Worm (Caenorhabditis elegans) whole organism, L2 larva: Measurements from ENCODE around the gene cct-7.

Experiments used
- C34F6.9 ChIP-seq: fragments of 150-350 bp; optimal IDR thresholded peaks from 2 replicates; lab custom pipeline; 2014; ENCODE audit warnings: missing biosample characterization, missing genetic modification characterization
- F13H6.1 ChIP-seq: sonication (generic microtip); optimal IDR thresholded peaks from 2 replicates; lab custom pipeline; 2016; ENCODE audit warnings: missing genetic modification characterization, missing compliant biosample characterization
- R02D3.7 ChIP-seq: fragments of 150-350 bp; optimal IDR thresholded peaks from 2 replicates; lab custom pipeline; 2014; ENCODE audit warnings: missing biosample characterization, missing genetic modification characterization
- Y55F3AM.14 ChIP-seq: fragments of 200-800 bp; sonication (Bioruptor generic); optimal IDR thresholded peaks from 2 replicates; lab custom pipeline; 2018; ENCODE audit warnings: mild to moderate bottlenecking, missing genetic modification characterization, missing compliant biosample characterization
- ZK546.5 ChIP-seq: sonication (generic microtip); optimal IDR thresholded peaks from 2 replicates; lab custom pipeline; 2017; ENCODE audit warnings: missing biosample characterization, missing genetic modification characterization
- ama-1 ChIP-seq: fragments of 150-350 bp; optimal IDR thresholded peaks from 2 replicates; lab custom pipeline; 2018; ENCODE audit warnings: inconsistent platforms
- blmp-1 ChIP-seq: sonication (generic microtip); optimal IDR thresholded peaks from 2 replicates; lab custom pipeline; 2017; ENCODE audit warnings: missing genetic modification characterization, mild to moderate bottlenecking, missing compliant biosample characterization, antibody characterized with exemption, moderate library complexity; ENCODE audit not compliant: insufficient read depth
- ceh-16 ChIP-seq: fragments of 150-350 bp; optimal IDR thresholded peaks from 2 replicates; lab custom pipeline; 2014; ENCODE audit warnings: missing biosample characterization, missing genetic modification characterization
- crh-2 ChIP-seq: sonication (generic microtip); optimal IDR thresholded peaks from 2 replicates; lab custom pipeline; 2017; ENCODE audit warnings: missing biosample characterization, missing genetic modification characterization
- dmd-4 ChIP-seq: sonication (generic microtip); optimal IDR thresholded peaks from 2 replicates; lab custom pipeline; 2017; ENCODE audit warnings: missing biosample characterization, missing genetic modification characterization
- egl-27 ChIP-seq: sonication (generic microtip); optimal IDR thresholded peaks from 3 replicates; lab custom pipeline; 2017; ENCODE audit warnings: missing biosample characterization, missing genetic modification reagents, missing genetic modification characterization
- elt-1 ChIP-seq: fragments of 150-350 bp; optimal IDR thresholded peaks from 2 replicates; lab custom pipeline; 2014; ENCODE audit warnings: missing biosample characterization, missing genetic modification characterization
- elt-3 ChIP-seq: sonication (generic microtip); optimal IDR thresholded peaks from 2 replicates; lab custom pipeline; 2017; ENCODE audit warnings: missing biosample characterization, missing genetic modification characterization
- gmeb-1 ChIP-seq: fragments of 150-350 bp; optimal IDR thresholded peaks from 2 replicates; lab custom pipeline; 2014; ENCODE audit warnings: missing biosample characterization, missing genetic modification characterization
- lin-11 ChIP-seq: fragments of 150-350 bp; sonication (generic microtip); optimal IDR thresholded peaks from 2 replicates; lab custom pipeline; 2014; ENCODE audit warnings: missing biosample characterization, missing genetic modification characterization, inconsistent platforms, mixed read lengths
- lin-13 ChIP-seq: fragments of 150-350 bp; optimal IDR thresholded peaks from 2 replicates; lab custom pipeline; 2014; ENCODE audit warnings: missing biosample characterization, missing genetic modification reagents, missing genetic modification characterization
- lin-39 ChIP-seq: fragments of 150-350 bp; optimal IDR thresholded peaks from 2 replicates; lab custom pipeline; 2014; ENCODE audit warnings: missing biosample characterization, missing genetic modification reagents, missing genetic modification characterization
- lsy-2 ChIP-seq, 2 experiments: fragments of 150-350 bp in 1 of 2; sonication (generic microtip) in 1 of 2; optimal IDR thresholded peaks; 2 replicates each; lab custom pipeline; 2014 to 2017; ENCODE audit warnings: missing biosample characterization in 2 of 2, missing genetic modification characterization in 2 of 2
- mab-5 ChIP-seq: fragments of 150-350 bp; optimal IDR thresholded peaks from 2 replicates; lab custom pipeline; 2014; ENCODE audit warnings: missing biosample characterization, missing genetic modification characterization
- mbf-1 ChIP-seq: sonication (generic microtip); optimal IDR thresholded peaks from 2 replicates; lab custom pipeline; 2017; ENCODE audit warnings: missing biosample characterization, missing genetic modification characterization
- mdl-1 ChIP-seq, 2 experiments: fragments of 150-350 bp in 1 of 2; sonication (generic microtip) in 1 of 2; optimal IDR thresholded peaks; 2 replicates each; lab custom pipeline; 2017; ENCODE audit warnings: missing biosample characterization in 2 of 2, missing genetic modification characterization in 2 of 2
- nhr-10 ChIP-seq: sonication (generic microtip); optimal IDR thresholded peaks from 2 replicates; lab custom pipeline; 2017; ENCODE audit warnings: missing biosample characterization, missing genetic modification characterization
- nhr-11 ChIP-seq: fragments of 150-350 bp; optimal IDR thresholded peaks from 2 replicates; lab custom pipeline; 2014; ENCODE audit warnings: missing biosample characterization, missing genetic modification characterization
- nhr-12 ChIP-seq: fragments of 150-350 bp; optimal IDR thresholded peaks from 2 replicates; lab custom pipeline; 2014; ENCODE audit warnings: missing biosample characterization, missing genetic modification characterization
- nhr-129 ChIP-seq: fragments of 150-350 bp; optimal IDR thresholded peaks from 2 replicates; lab custom pipeline; 2014; ENCODE audit warnings: missing biosample characterization, missing genetic modification characterization
- nhr-21 ChIP-seq: fragments of 150-350 bp; optimal IDR thresholded peaks from 2 replicates; lab custom pipeline; 2014; ENCODE audit warnings: missing biosample characterization, missing genetic modification characterization
- nhr-23 ChIP-seq: fragments of 150-350 bp; optimal IDR thresholded peaks from 2 replicates; lab custom pipeline; 2014; ENCODE audit warnings: missing biosample characterization, missing genetic modification reagents, missing genetic modification characterization
- nhr-237 ChIP-seq: fragments of 150-350 bp; optimal IDR thresholded peaks from 2 replicates; lab custom pipeline; 2014; ENCODE audit warnings: missing biosample characterization, missing genetic modification characterization
- nhr-25 ChIP-seq: fragments of 150-350 bp; sonication (generic microtip); optimal IDR thresholded peaks from 3 replicates; lab custom pipeline; 2014; ENCODE audit warnings: missing biosample characterization, missing genetic modification characterization
- nhr-6 ChIP-seq: fragments of 150-350 bp; optimal IDR thresholded peaks from 2 replicates; lab custom pipeline; 2014; ENCODE audit warnings: missing biosample characterization, missing genetic modification characterization
- nhr-77 ChIP-seq: fragments of 150-350 bp; optimal IDR thresholded peaks from 2 replicates; lab custom pipeline; 2014; ENCODE audit warnings: missing biosample characterization, missing genetic modification characterization
- peb-1 ChIP-seq: fragments of 150-350 bp; optimal IDR thresholded peaks from 2 replicates; lab custom pipeline; 2014; ENCODE audit warnings: missing biosample characterization, missing genetic modification characterization
- sem-4 ChIP-seq: fragments of 150-350 bp; optimal IDR thresholded peaks from 2 replicates; lab custom pipeline; 2014; ENCODE audit warnings: missing biosample characterization, missing genetic modification reagents, missing genetic modification characterization
- sma-3 ChIP-seq: sonication (generic microtip); optimal IDR thresholded peaks from 2 replicates; lab custom pipeline; 2016; ENCODE audit warnings: missing genetic modification reagents, missing genetic modification characterization, missing compliant biosample characterization
- sma-9 ChIP-seq, 2 experiments: fragments of 150-350 bp in 1 of 2; sonication (generic microtip) in 1 of 2; optimal IDR thresholded peaks; 2 replicates each; lab custom pipeline; 2014 to 2016; ENCODE audit warnings: missing genetic modification characterization in 2 of 2, mild to moderate bottlenecking in 1 of 2, missing biosample characterization in 1 of 2, missing compliant biosample characterization in 1 of 2, missing genetic modification reagents in 1 of 2, moderate library complexity in 1 of 2
- unc-39 ChIP-seq: fragments of 150-350 bp; optimal IDR thresholded peaks from 2 replicates; lab custom pipeline; 2014; ENCODE audit warnings: missing biosample characterization, missing genetic modification characterization
- unc-55 ChIP-seq: fragments of 150-350 bp; sonication (generic microtip); optimal IDR thresholded peaks from 3 replicates; lab custom pipeline; 2014; ENCODE audit warnings: missing biosample characterization, missing genetic modification reagents, missing genetic modification characterization
- unc-62 ChIP-seq: fragments of 150-350 bp; optimal IDR thresholded peaks from 2 replicates; lab custom pipeline; 2014; ENCODE audit warnings: missing biosample characterization, missing genetic modification reagents, missing genetic modification characterization
- zag-1 ChIP-seq: fragments of 150-350 bp; optimal IDR thresholded peaks from 2 replicates; lab custom pipeline; 2014; ENCODE audit warnings: missing biosample characterization, missing genetic modification characterization
- ztf-1 ChIP-seq: fragments of 200-800 bp; sonication (Bioruptor generic); conservative IDR thresholded peaks from 2 replicates; pipeline ENCODE4 v1.3.6; 2022; ENCODE audit warnings: missing genetic modification characterization, missing compliant biosample characterization
- ztf-11 ChIP-seq: sonication (generic microtip); optimal IDR thresholded peaks from 2 replicates; lab custom pipeline; 2017; ENCODE audit warnings: missing biosample characterization, missing genetic modification characterization
- ztf-4 ChIP-seq: fragments of 150-350 bp; optimal IDR thresholded peaks from 2 replicates; lab custom pipeline; 2014; ENCODE audit warnings: missing biosample characterization, missing genetic modification characterization

The cct-7 gene

ce11 chrV:1869682-1870081 is 2.4 kb upstream of the cct-7 start, which contains the start of gene T10B5.3:
Gene T10B5.3, minus strand, starts transcription at chrV:1869782.
- TF ChIP-seq lin-13 (GFP tag; lab: Kevin White, UChicago), result no peak
- TF ChIP-seq elt-3 (tag; lab: Kevin White, UChicago), result no peak
- TF ChIP-seq egl-27 (tag; lab: Kevin White, UChicago), result no peak
- TF ChIP-seq lin-39 (tag; lab: Kevin White, UChicago), result no peak
- TF ChIP-seq sma-9 (GFP tag; optimal IDR thresholded peaks at IDR 0.05; lab: Kevin White, UChicago), result no peak
- no peak for TF ChIP-seq sma-9 (tag; optimal IDR thresholded peaks at IDR 0.05; lab: Kevin White, UChicago)
- no peak for TF ChIP-seq nhr-77
- TF ChIP-seq nhr-11, result no peak
- no peak for TF ChIP-seq R02D3.7 (tag; lab: Kevin White, UChicago)
- TF ChIP-seq C34F6.9 (tag; lab: Kevin White, UChicago), result no peak
- TF ChIP-seq ceh-16 (tag; lab: Kevin White, UChicago), result no peak
- TF ChIP-seq ztf-1, result no peak
- TF ChIP-seq sma-3 (GFP tag; lab: Kevin White, UChicago), result no peak
- TF ChIP-seq mdl-1 (tag; optimal IDR thresholded peaks at IDR 0.05; lab: Kevin White, UChicago), result no peak

- no peak for TF ChIP-seq Y55F3AM.14 (GFP tag; lab: Kevin White, UChicago)
- TF ChIP-seq egl-27 (tag; lab: Kevin White, UChicago), result no peak
- TF ChIP-seq mbf-1 (tag; lab: Kevin White, UChicago), result no peak
- TF ChIP-seq elt-1 (tag; lab: Kevin White, UChicago), result no peak
- no peak for TF ChIP-seq blmp-1
- no peak for TF ChIP-seq nhr-10 (tag; lab: Kevin White, UChicago)
- TF ChIP-seq sem-4 (tag; lab: Kevin White, UChicago), result no peak
Measured at ce11 chrV:1870515-1870940, 1.5 kb upstream of the cct-7 start.

DNA sequence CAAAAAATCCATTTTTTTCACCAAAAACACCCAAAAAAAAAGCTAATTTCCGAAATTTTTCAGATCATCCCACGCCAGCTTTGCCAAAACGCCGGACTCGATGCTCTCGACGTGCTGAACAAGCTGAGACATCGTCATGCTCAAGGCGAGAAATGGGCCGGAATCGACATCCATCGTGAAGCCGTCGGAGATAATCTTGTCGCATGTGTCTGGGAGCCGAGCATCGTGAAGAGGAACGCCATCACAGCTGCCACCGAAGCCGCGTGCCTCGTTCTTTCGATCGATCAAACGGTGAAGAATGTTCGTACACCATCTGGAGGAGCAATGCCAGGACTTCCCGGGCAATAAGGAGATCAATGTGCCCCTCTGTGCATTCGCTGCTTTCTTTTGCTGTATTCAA is 2.8 kb downstream of the cct-7 start:
- no peak for TF ChIP-seq zag-1 (tag; lab: Kevin White, UChicago)
- no peak for TF ChIP-seq ztf-11 (tag; lab: Kevin White, UChicago)
- no peak for TF ChIP-seq nhr-77
- TF ChIP-seq elt-1 (tag; lab: Kevin White, UChicago), result no peak
- TF ChIP-seq sem-4 (tag; lab: Kevin White, UChicago), result no peak
- no peak for TF ChIP-seq nhr-23
- TF ChIP-seq ZK546.5 (tag; lab: Kevin White, UChicago), result no peak
- no peak for TF ChIP-seq nhr-129 (tag; lab: Kevin White, UChicago)
- TF ChIP-seq mab-5 (tag; lab: Kevin White, UChicago), result no peak
- TF ChIP-seq ztf-4, result no peak
- TF ChIP-seq lsy-2 (tag; optimal IDR thresholded peaks at IDR 0.05; lab: Kevin White, UChicago), result no peak
- TF ChIP-seq nhr-11, result no peak
- TF ChIP-seq nhr-6 (tag; lab: Kevin White, UChicago), result no peak
- no peak for TF ChIP-seq egl-27 (tag; lab: Kevin White, UChicago)
- TF ChIP-seq crh-2 (tag; lab: Kevin White, UChicago), result no peak
- TF ChIP-seq peb-1, result no peak

- TF ChIP-seq crh-2 (tag; lab: Kevin White, UChicago) (no peak), unc-55 (no peak), ama-1 (lab: Kevin White, UChicago) (peak; percentile 67), ceh-16 (tag; lab: Kevin White, UChicago) (no peak), lin-11 (tag; lab: Kevin White, UChicago) (no peak), lin-13 (GFP tag; lab: Kevin White, UChicago) (no peak), unc-39 (tag; lab: Kevin White, UChicago) (no peak), elt-1 (tag; lab: Kevin White, UChicago) (no peak), nhr-11 (no peak), nhr-25 (tag; lab: Kevin White, UChicago) (peak; percentile 4), ztf-1 (peak; percentile 88; the same call in 1 of the 2 replicates), ztf-11 (tag; lab: Kevin White, UChicago) (no peak), zag-1 (tag; lab: Kevin White, UChicago) (no peak), sma-9 (GFP tag; optimal IDR thresholded peaks at IDR 0.05; lab: Kevin White, UChicago) (peak; percentile 39), sma-9 (tag; optimal IDR thresholded peaks at IDR 0.05; lab: Kevin White, UChicago) (no peak), nhr-77 (no peak), egl-27 (tag; lab: Kevin White, UChicago) (no peak), dmd-4 (tag; lab: Kevin White, UChicago) (no peak), lsy-2 (tag; optimal IDR thresholded peaks at IDR 0.05; lab: Kevin White, UChicago) (peak in 1 of 2 experiments; percentile 10), nhr-10 (tag; lab: Kevin White, UChicago) (no peak), gmeb-1 (tag; lab: Kevin White, UChicago) (no peak), sem-4 (tag; lab: Kevin White, UChicago) (no peak), F13H6.1 (no peak), nhr-12 (tag; lab: Kevin White, UChicago) (no peak), mab-5 (tag; lab: Kevin White, UChicago) (no peak), elt-3 (tag; lab: Kevin White, UChicago) (no peak), nhr-6 (tag; lab: Kevin White, UChicago) (no peak), nhr-129 (tag; lab: Kevin White, UChicago) (no peak), Y55F3AM.14 (GFP tag; lab: Kevin White, UChicago) (peak; percentile 27), R02D3.7 (tag; lab: Kevin White, UChicago) (no peak), mdl-1 (tag; optimal IDR thresholded peaks at IDR 0.05; lab: Kevin White, UChicago) (no peak), nhr-23 (no peak), unc-62 (no peak), ztf-4 (no peak), sma-3 (GFP tag; lab: Kevin White, UChicago) (peak; percentile 18), blmp-1 (no peak), nhr-21 (tag; lab: Kevin White, UChicago) (no peak), peb-1 (no peak), nhr-237 (tag; lab: Kevin White, UChicago) (no peak)
Measured at ce11 chrV:1875497-1875988, 3.5 kb downstream of the cct-7 start.
